Worm (Caenorhabditis elegans) whole organism, young adult: ENCODE results near the gene D1086.6.

ENCODE experiments used
- T26A5.8 ChIP-seq: sonication (generic microtip); optimal IDR thresholded peaks from 2 replicates; lab custom pipeline; 2016; ENCODE audit warnings: missing genetic modification characterization, missing compliant biosample characterization
- Y95B8A.8 ChIP-seq: fragments of 200-800 bp; sonication (Bioruptor generic); IDR thresholded peaks from 2 replicates; pipeline ENCODE4 v1.3.6; 2022; ENCODE audit warnings: missing genetic modification reagents, missing genetic modification characterization, missing compliant biosample characterization
- ama-1 ChIP-seq, 3 experiments: fragments of 150-350 bp in 1 of 3; sonication (generic microtip) in 2 of 3; optimal IDR thresholded peaks; 2 replicates each; lab custom pipeline; 2014 to 2018; ENCODE audit warnings: missing biosample characterization in 2 of 3, missing genetic modification characterization in 2 of 3, missing genetic modification reagents in 2 of 3

ce11 chrV:14083970-14084369 is 4.4 kb downstream of the D1086.6 start, which contains the start of gene D1086.7:
- TF ChIP-seq ama-1 (optimal IDR thresholded peaks at IDR 0.05; lab: Kevin White, UChicago) (no peak), ama-1 (GFP tag; optimal IDR thresholded peaks at IDR 0.05; lab: Kevin White, UChicago) (no peak), Y95B8A.8 (GFP tag; lab: Robert Waterston, UW) (no peak), T26A5.8 (no peak)
